Worm (Caenorhabditis elegans) whole organism, L1 larva: ENCODE measurements around the gene rab-39.
A peak's percentile ranks its signal among the peaks of the same experiment; 100 is the strongest.

ENCODE experiments used
- C04F5.9 ChIP-seq: sonication (generic microtip); optimal IDR thresholded peaks from 2 replicates; lab custom pipeline; 2016; ENCODE audit warnings: missing genetic modification characterization, missing compliant biosample characterization
- C34B4.2 ChIP-seq: sonication (generic microtip); optimal IDR thresholded peaks from 2 replicates; lab custom pipeline; 2017; ENCODE audit warnings: mild to moderate bottlenecking, missing genetic modification characterization, missing compliant biosample characterization
- F16B12.6 ChIP-seq: fragments of 150-350 bp; optimal IDR thresholded peaks from 2 replicates; lab custom pipeline; 2014; ENCODE audit warnings: missing biosample characterization, missing genetic modification characterization
- Y116A8C.19 ChIP-seq: sonication (generic microtip); optimal IDR thresholded peaks from 2 replicates; lab custom pipeline; 2016; ENCODE audit warnings: missing compliant biosample characterization, missing genetic modification characterization, borderline replicate concordance
- aha-1 ChIP-seq: fragments of 150-350 bp; optimal IDR thresholded peaks from 2 replicates; lab custom pipeline; 2014; ENCODE audit warnings: missing biosample characterization, missing genetic modification characterization
- alr-1 ChIP-seq: fragments of 200-800 bp; sonication (Bioruptor generic); optimal IDR thresholded peaks from 2 replicates; lab custom pipeline; 2018; ENCODE audit warnings: borderline replicate concordance, mild to moderate bottlenecking, missing genetic modification characterization, missing compliant biosample characterization
- blmp-1 ChIP-seq: fragments of 150-350 bp; optimal IDR thresholded peaks from 2 replicates; lab custom pipeline; 2014; ENCODE audit warnings: missing biosample characterization, missing genetic modification characterization
- ceh-8 ChIP-seq: fragments of 200-800 bp; sonication (Bioruptor generic); optimal IDR thresholded peaks from 2 replicates; lab custom pipeline; 2018; ENCODE audit warnings: mild to moderate bottlenecking, missing genetic modification characterization, moderate library complexity, missing compliant biosample characterization
- efl-1 ChIP-seq, 4 experiments: fragments of 150-350 bp; optimal IDR thresholded peaks in 3 of 4; peaks in 1 of 4; 1 replicate in 1 of 4; 2 replicates in 3 of 4; lab custom pipeline; 2014; ENCODE audit warnings: missing biosample characterization in 2 of 4, missing genetic modification characterization in 2 of 4, missing genetic modification reagents in 2 of 4
- elt-3 ChIP-seq, 6 experiments: fragments of 150-350 bp in 1 of 6; sonication (generic microtip); optimal IDR thresholded peaks; 2 replicates each; lab custom pipeline; 2017 to 2018; ENCODE audit warnings: missing biosample characterization in 6 of 6, missing genetic modification characterization in 6 of 6, inconsistent platforms in 1 of 6
- ets-5 ChIP-seq: fragments of 200-800 bp; sonication (Bioruptor generic); IDR thresholded peaks from 2 replicates; pipeline ENCODE4 v1.3.6; 2022; ENCODE audit warnings: missing genetic modification characterization, missing compliant biosample characterization
- fkh-4 ChIP-seq: sonication (generic microtip); optimal IDR thresholded peaks from 2 replicates; lab custom pipeline; 2016; ENCODE audit warnings: missing compliant biosample characterization, missing genetic modification characterization, borderline replicate concordance
- fkh-8 ChIP-seq: sonication (generic microtip); optimal IDR thresholded peaks from 2 replicates; lab custom pipeline; 2016; ENCODE audit warnings: mild to moderate bottlenecking, missing genetic modification characterization, missing compliant biosample characterization
- fos-1 ChIP-seq: fragments of 150-350 bp; optimal IDR thresholded peaks from 2 replicates; lab custom pipeline; 2014; ENCODE audit warnings: missing biosample characterization, missing genetic modification characterization
- hlh-17 ChIP-seq: fragments of 200-800 bp; sonication (Bioruptor generic); optimal IDR thresholded peaks from 2 replicates; lab custom pipeline; 2018; ENCODE audit warnings: missing genetic modification characterization, mild to moderate bottlenecking, missing compliant biosample characterization, moderate library complexity, borderline replicate concordance
- hlh-4 ChIP-seq: sonication (generic microtip); optimal IDR thresholded peaks from 2 replicates; lab custom pipeline; 2016; ENCODE audit warnings: mild to moderate bottlenecking, missing genetic modification characterization, missing compliant biosample characterization
- isw-1 ChIP-seq: fragments of 200-800 bp; sonication (Bioruptor generic); IDR thresholded peaks from 2 replicates; pipeline ENCODE4 v1.3.6; 2022; ENCODE audit warnings: missing genetic modification characterization, missing compliant biosample characterization
- lin-13 ChIP-seq: fragments of 150-350 bp; optimal IDR thresholded peaks from 2 replicates; lab custom pipeline; 2014; ENCODE audit warnings: missing biosample characterization, missing genetic modification reagents, missing genetic modification characterization
- lin-15B ChIP-seq: fragments of 150-350 bp; sonication (generic microtip); optimal IDR thresholded peaks from 3 replicates; lab custom pipeline; 2014; ENCODE audit warnings: missing biosample characterization, missing genetic modification characterization
- lin-35 ChIP-seq, 2 experiments: fragments of 150-350 bp; optimal IDR thresholded peaks; 2 replicates each; lab custom pipeline; 2014; ENCODE audit warnings: missing biosample characterization in 2 of 2, missing genetic modification characterization in 2 of 2, missing genetic modification reagents in 2 of 2
- lin-39 ChIP-seq: fragments of 150-350 bp; optimal IDR thresholded peaks from 2 replicates; lab custom pipeline; 2014; ENCODE audit warnings: missing biosample characterization, missing genetic modification reagents, missing genetic modification characterization
- mep-1 ChIP-seq: fragments of 150-350 bp; optimal IDR thresholded peaks from 2 replicates; lab custom pipeline; 2014; ENCODE audit warnings: missing biosample characterization, missing genetic modification characterization
- nhr-11 ChIP-seq: fragments of 150-350 bp; optimal IDR thresholded peaks from 2 replicates; lab custom pipeline; 2014; ENCODE audit warnings: missing biosample characterization, missing genetic modification characterization
- nhr-47 ChIP-seq: sonication (generic microtip); optimal IDR thresholded peaks from 2 replicates; lab custom pipeline; 2016; ENCODE audit warnings: mild to moderate bottlenecking, missing genetic modification characterization, moderate library complexity, missing compliant biosample characterization
- nhr-84 ChIP-seq: sonication (generic microtip); optimal IDR thresholded peaks from 2 replicates; lab custom pipeline; 2017; ENCODE audit warnings: missing biosample characterization, missing genetic modification characterization
- pax-3 ChIP-seq: fragments of 200-800 bp; sonication (Bioruptor generic); optimal IDR thresholded peaks from 2 replicates; lab custom pipeline; 2018; ENCODE audit warnings: mild to moderate bottlenecking, missing genetic modification characterization, moderate library complexity, missing compliant biosample characterization
- rnt-1 ChIP-seq: sonication (generic microtip); optimal IDR thresholded peaks from 2 replicates; lab custom pipeline; 2016; ENCODE audit warnings: mild to moderate bottlenecking, missing genetic modification characterization, moderate library complexity, missing compliant biosample characterization
- skn-1 ChIP-seq: fragments of 150-350 bp; optimal IDR thresholded peaks from 2 replicates; lab custom pipeline; 2014; ENCODE audit warnings: missing biosample characterization, missing genetic modification characterization
- snpc-4 ChIP-seq: fragments of 150-350 bp; optimal IDR thresholded peaks from 2 replicates; lab custom pipeline; 2014; ENCODE audit warnings: missing biosample characterization, missing genetic modification characterization
- sptf-1 ChIP-seq: fragments of 150-350 bp; optimal IDR thresholded peaks from 2 replicates; lab custom pipeline; 2014; ENCODE audit warnings: missing biosample characterization, missing genetic modification characterization
- sup-37 ChIP-seq: fragments of 200-800 bp; sonication (Bioruptor generic); optimal IDR thresholded peaks from 2 replicates; lab custom pipeline; 2018; ENCODE audit warnings: mild to moderate bottlenecking, missing genetic modification characterization, missing compliant biosample characterization
- tlp-1 ChIP-seq: fragments of 150-350 bp; optimal IDR thresholded peaks from 2 replicates; lab custom pipeline; 2014; ENCODE audit warnings: missing biosample characterization, missing genetic modification characterization
- unc-130 ChIP-seq: fragments of 150-350 bp; optimal IDR thresholded peaks from 2 replicates; lab custom pipeline; 2017; ENCODE audit warnings: missing biosample characterization, missing genetic modification characterization, inconsistent platforms
- unc-30 ChIP-seq: sonication (generic microtip); optimal IDR thresholded peaks from 2 replicates; lab custom pipeline; 2017; ENCODE audit warnings: missing biosample characterization, missing genetic modification characterization
- xbp-1 ChIP-seq: sonication (generic microtip); optimal IDR thresholded peaks from 2 replicates; lab custom pipeline; 2016; ENCODE audit warnings: missing genetic modification characterization, missing compliant biosample characterization
- zip-4 ChIP-seq: fragments of 200-800 bp; sonication (Bioruptor generic); optimal IDR thresholded peaks from 2 replicates; lab custom pipeline; 2018; ENCODE audit warnings: mild to moderate bottlenecking, missing genetic modification characterization, moderate library complexity, missing compliant biosample characterization

rab-39 gene

ce11 chrII:9322870-9323349 lies at the start of gene rab-39 (continued):
- TF ChIP-seq lin-15B (no peak), isw-1 (GFP tag; lab: Robert Waterston, UW) (no peak), zip-4 (GFP tag; lab: Kevin White, UChicago) (no peak), skn-1 (tag; lab: Kevin White, UChicago) (peak; percentile 32), nhr-11 (tag; lab: Kevin White, UChicago) (no peak), alr-1 (tag; lab: Kevin White, UChicago) (no peak), sup-37 (no peak), mep-1 (tag; lab: Kevin White, UChicago) (peak; percentile 65), sptf-1 (no peak), blmp-1 (tag; lab: Kevin White, UChicago) (peak; percentile 45), pax-3 (tag; lab: Kevin White, UChicago) (no peak), nhr-47 (tag; lab: Kevin White, UChicago) (peak; percentile 23)

ce11 chrII:9372393-9372792 lies 49.7 kb upstream of the rab-39 start, which contains the start of gene C06C3.3:
Gene C06C3.3, minus strand, starts transcription at chrII:9372493.
- TF ChIP-seq lin-39 (tag; lab: Kevin White, UChicago) (no peak), lin-13 (GFP tag; lab: Kevin White, UChicago) (no peak), pax-3 (tag; lab: Kevin White, UChicago) (no peak), unc-130 (no peak), fos-1 (tag; lab: Kevin White, UChicago) (no peak), nhr-47 (tag; lab: Kevin White, UChicago) (no peak), fkh-4 (no peak), fkh-8 (tag; lab: Kevin White, UChicago) (no peak), C34B4.2 (tag; lab: Kevin White, UChicago) (no peak), aha-1 (tag; lab: Kevin White, UChicago) (no peak), C04F5.9 (no peak), snpc-4 (tag; lab: Kevin White, UChicago) (no peak)

- TF ChIP-seq xbp-1 (tag; lab: Kevin White, UChicago), result no peak
- TF ChIP-seq nhr-47 (tag; lab: Kevin White, UChicago), result no peak
- TF ChIP-seq unc-30, result no peak
- no peak for TF ChIP-seq C04F5.9
- TF ChIP-seq efl-1 (optimal IDR thresholded peaks at IDR 0.05; lab: Kevin White, UChicago), result no peak
- TF ChIP-seq efl-1 (GFP tag; optimal IDR thresholded peaks at IDR 0.05 in 1 of 2; lab: Kevin White, UChicago), result no peak
- no peak for TF ChIP-seq aha-1 (tag; lab: Kevin White, UChicago)
- TF ChIP-seq isw-1 (GFP tag; lab: Robert Waterston, UW), result no peak
- no peak for TF ChIP-seq elt-3 (tag; optimal IDR thresholded peaks at IDR 0.05; lab: Kevin White, UChicago)
- TF ChIP-seq hlh-17 (GFP tag; lab: Kevin White, UChicago), result no peak
- no peak for TF ChIP-seq mep-1 (tag; lab: Kevin White, UChicago)
- TF ChIP-seq F16B12.6 (tag; lab: Kevin White, UChicago), result no peak
- no peak for TF ChIP-seq ceh-8 (GFP tag; lab: Kevin White, UChicago)
- no peak for TF ChIP-seq nhr-84 (tag; lab: Kevin White, UChicago)
- no peak for TF ChIP-seq lin-13 (GFP tag; lab: Kevin White, UChicago)
- TF ChIP-seq rnt-1 (tag; lab: Kevin White, UChicago), result no peak
- no peak for TF ChIP-seq C34B4.2 (tag; lab: Kevin White, UChicago)
- no peak for TF ChIP-seq tlp-1 (tag; lab: Kevin White, UChicago)
- TF ChIP-seq Y116A8C.19 (tag; lab: Kevin White, UChicago), result no peak
- TF ChIP-seq ets-5 (GFP tag; lab: Robert Waterston, UW), result no peak
- no peak for TF ChIP-seq lin-35 (GFP tag; optimal IDR thresholded peaks at IDR 0.05; lab: Kevin White, UChicago)
Measured at ce11 chrII:9369394-9369793, 46.7 kb upstream of the rab-39 start.

- no peak for TF ChIP-seq efl-1 (optimal IDR thresholded peaks at IDR 0.05; lab: Kevin White, UChicago)
- TF ChIP-seq efl-1 (GFP tag; optimal IDR thresholded peaks at IDR 0.05 in 1 of 2; lab: Kevin White, UChicago), result peak in 1 of 2 experiments; percentile 75
- TF ChIP-seq hlh-4, result no peak
- TF ChIP-seq, all 84 proteins: peak for 1
Measured at ce11 chrII:9362249-9362648, 39.5 kb upstream of the rab-39 start.
